Fruit fly (Drosophila melanogaster) whole organism, embryonic: ENCODE data around the gene Gale.

Source experiments
- CG14860 ChIP-seq: fragments of 200-800 bp; sonication (Bioruptor generic); IDR thresholded peaks from 3 replicates; pipeline ENCODE4 v1.3.6; 2022; ENCODE audit warnings: missing biosample characterization, missing genetic modification characterization; ENCODE audit not compliant: partially characterized antibody
- CG7271 ChIP-seq: fragments of 200-800 bp; sonication (Bioruptor generic); optimal IDR thresholded peaks from 2 replicates; lab custom pipeline; 2018; ENCODE audit warnings: missing biosample characterization, mild to moderate bottlenecking, missing genetic modification characterization, moderate library complexity
- CG7372 ChIP-seq: fragments of 200-800 bp; sonication (Bioruptor generic); IDR thresholded peaks from 2 replicates; pipeline ENCODE4 v1.3.6; 2022; ENCODE audit warnings: missing biosample characterization, missing genetic modification characterization
- Hmr ChIP-seq: fragments of 200-800 bp; sonication (Bioruptor generic); optimal IDR thresholded peaks from 3 replicates; lab custom pipeline; 2017; ENCODE audit warnings: mild to moderate bottlenecking, missing biosample characterization, missing genetic modification reagents, missing genetic modification characterization
- Hr3 ChIP-seq: fragments of 200-800 bp; sonication (Bioruptor generic); optimal IDR thresholded peaks from 3 replicates; lab custom pipeline; 2016; ENCODE audit warnings: missing biosample characterization, missing genetic modification characterization
- Myb ChIP-seq: fragments of 200-800 bp; sonication (Bioruptor generic); optimal IDR thresholded peaks from 2 replicates; lab custom pipeline; 2016; ENCODE audit warnings: missing biosample characterization, missing genetic modification characterization
- NC2α ChIP-seq: fragments of 200-800 bp; sonication (Bioruptor generic); optimal IDR thresholded peaks from 2 replicates; lab custom pipeline; 2016; ENCODE audit warnings: missing biosample characterization, missing genetic modification characterization
- dmrt11E ChIP-seq: fragments of 200-800 bp; sonication (Bioruptor generic); optimal IDR thresholded peaks from 3 replicates; lab custom pipeline; 2018; ENCODE audit warnings: missing biosample characterization, mild to moderate bottlenecking, missing genetic modification characterization, moderate library complexity
- pho ChIP-seq: fragments of 200-800 bp; sonication (Bioruptor generic); optimal IDR thresholded peaks from 2 replicates; lab custom pipeline; 2016; ENCODE audit warnings: missing biosample characterization, missing genetic modification characterization

DNA sequence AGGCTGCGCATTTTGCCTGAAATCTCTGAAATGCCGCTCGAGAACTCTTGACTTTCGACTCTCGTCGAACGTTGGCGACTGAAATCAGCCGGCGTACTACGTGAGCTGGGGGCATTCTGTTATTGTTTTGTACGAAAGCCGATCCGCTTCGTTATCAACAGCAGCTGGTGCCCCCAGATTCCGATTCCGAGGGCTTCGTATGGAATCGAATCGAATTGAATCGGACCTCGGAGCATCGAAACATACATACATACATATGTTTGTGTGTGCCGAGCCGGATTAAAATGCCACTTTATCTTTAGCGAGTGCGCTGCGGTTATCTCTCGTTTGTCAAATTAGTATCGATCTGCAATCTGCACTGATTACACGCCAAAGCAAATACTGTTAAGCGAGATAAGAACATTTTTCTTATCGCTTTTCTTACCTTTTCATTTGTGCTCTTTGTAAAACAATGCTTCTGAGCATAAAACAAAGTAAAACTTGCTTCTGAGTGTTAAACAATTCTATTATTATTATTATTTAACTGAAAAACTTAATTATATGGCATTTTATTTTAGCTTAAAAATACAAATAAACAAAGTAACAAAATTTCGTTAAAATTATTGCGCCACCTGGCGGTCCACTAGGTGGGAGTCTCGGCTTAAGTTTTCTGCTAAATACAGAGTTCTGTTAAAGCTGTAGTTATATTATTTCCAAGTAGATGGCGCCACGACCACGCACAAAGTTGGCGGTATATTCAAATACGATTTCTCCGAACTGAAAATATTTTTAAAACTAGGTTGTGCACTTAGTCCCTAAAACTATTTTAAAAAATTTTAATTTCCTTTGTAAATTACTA lies 41.6 kb upstream of the Gale start, which contains the start of gene Reg-2:
- TF ChIP-seq CG14860 (GFP tag; lab: Robert Waterston, UW) (no peak), dmrt11E (tag; lab: Kevin White, UChicago) (no peak), CG7271 (tag; lab: Kevin White, UChicago) (no peak), CG7372 (GFP tag; lab: Robert Waterston, UW) (0 out of 2 replicates have a peak, but pooled peaks have one; percentile 15), Hmr (GFP tag; lab: Kevin White, UChicago) (peak; percentile 44), Myb (GFP tag; lab: Kevin White, UChicago) (peak; percentile 25), Hr3 (peak; percentile 33), NC2α (no peak), pho (GFP tag; lab: Kevin White, UChicago) (no peak)
